Worm (Caenorhabditis elegans): ENCODE measurements around the gene mig-22.

The mig-22 gene

DNA sequence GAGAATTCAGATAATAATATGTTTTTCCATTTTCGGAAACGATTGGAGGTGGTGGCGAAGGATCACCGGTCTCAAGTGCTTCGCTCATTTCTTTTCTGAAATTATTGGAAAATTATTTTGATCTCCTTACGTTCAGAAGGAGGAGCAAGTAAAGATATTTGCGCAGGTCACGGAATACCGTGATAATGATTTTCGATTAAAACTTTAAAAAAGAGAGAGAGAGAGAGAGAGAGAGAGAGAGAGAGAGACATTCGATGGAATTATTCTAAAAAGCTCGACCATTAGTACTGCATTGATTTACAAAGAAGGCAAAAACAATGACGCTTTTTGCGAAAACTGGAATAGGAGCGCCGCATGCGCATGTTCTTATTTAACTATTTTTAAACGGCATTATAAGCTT is 25.1 kb upstream of the mig-22 start, which contains the start of gene ztf-1:
TSS of gene ztf-1 (minus strand) at position 101 of the 400 bp plus-strand sequence.
- TF ChIP-seq ceh-31 (tag; optimal IDR thresholded peaks at IDR 0.05) (no peak), ceh-48 (tag; optimal IDR thresholded peaks at IDR 0.05) (no peak), C08G9.2 (tag; optimal IDR thresholded peaks at IDR 0.05) (no peak), hlh-6 (tag; optimal IDR thresholded peaks at IDR 0.05) (no peak), ama-1 (optimal IDR thresholded peaks at IDR 0.05) (no peak), madf-2 (tag; optimal IDR thresholded peaks at IDR 0.05) (no peak), pha-4 (tag; optimal IDR thresholded peaks at IDR 0.05) (no peak), pag-3 (tag; optimal IDR thresholded peaks at IDR 0.05; ENCODE audit: borderline replicate concordance) (no peak), unc-3 (GFP tag; conservative IDR thresholded peaks at IDR 0.05) (no peak), unc-3 (tag; optimal IDR thresholded peaks at IDR 0.05) (no peak), zip-5 (tag; optimal IDR thresholded peaks at IDR 0.05) (no peak), eyg-1 (tag; optimal IDR thresholded peaks at IDR 0.05) (no peak), che-1 (tag; optimal IDR thresholded peaks at IDR 0.05) (no peak), T23F11.4 (GFP tag; optimal IDR thresholded peaks at IDR 0.05) (no peak), hlh-15 (tag; optimal IDR thresholded peaks at IDR 0.05) (no peak), Y22D7AL.16 (tag; optimal IDR thresholded peaks at IDR 0.05) (no peak), ztf-16 (tag; optimal IDR thresholded peaks at IDR 0.05) (no peak), tbx-2 (tag; optimal IDR thresholded peaks at IDR 0.05) (no peak), fkh-10 (GFP tag; optimal IDR thresholded peaks at IDR 0.05) (no peak)

DNA sequence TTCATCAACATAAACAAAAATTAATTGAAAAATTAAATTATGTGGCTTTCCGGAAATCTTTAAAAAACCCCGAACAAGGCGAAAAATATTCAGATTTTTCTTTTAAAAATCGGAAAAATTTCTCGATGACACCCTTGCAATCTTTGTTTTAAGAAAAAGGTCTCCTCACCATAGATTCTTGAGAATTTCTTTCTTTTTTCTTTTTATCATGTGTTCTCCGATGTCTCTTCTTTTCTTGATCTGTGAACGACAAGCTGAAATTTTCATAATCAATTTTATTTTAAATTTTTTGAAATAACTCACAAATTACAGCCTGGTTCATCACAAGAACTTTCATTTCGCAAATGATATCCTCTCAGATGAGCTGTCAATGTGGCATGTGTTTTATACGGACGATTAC is 24.1 kb upstream of the mig-22 start, which contains the start of the genes zfp-1 and F54F2.14:
TSS of gene zfp-1 (plus strand) at position 301 of the 400 bp plus-strand sequence.
TSS of gene F54F2.14 (plus strand) at position 312 of the 400 bp plus-strand sequence.
- TF ChIP-seq ttx-3 (tag; optimal IDR thresholded peaks at IDR 0.05) = no peak
- no peak for TF ChIP-seq pha-4 (tag; optimal IDR thresholded peaks at IDR 0.05)
- TF ChIP-seq Y22D7AL.16 (tag; optimal IDR thresholded peaks at IDR 0.05) = no peak
- no peak for TF ChIP-seq ceh-24 (tag; optimal IDR thresholded peaks at IDR 0.05)
- no peak for TF ChIP-seq dve-1 (tag; optimal IDR thresholded peaks at IDR 0.05)
- TF ChIP-seq ceh-31 (tag; optimal IDR thresholded peaks at IDR 0.05) = no peak

- TF ChIP-seq ceh-45 (GFP tag; IDR thresholded peaks at IDR 0.05) (no peak), unc-42 (tag; optimal IDR thresholded peaks at IDR 0.05) (peak; percentile 14), ceh-9 (tag; optimal IDR thresholded peaks at IDR 0.05) (no peak), sox-4 (tag; optimal IDR thresholded peaks at IDR 0.05) (no peak), ceh-14 (tag; optimal IDR thresholded peaks at IDR 0.05) (peak; percentile 17), hlh-30 (tag; optimal IDR thresholded peaks at IDR 0.05; ENCODE audit: insufficient read depth) (no peak), nhr-11 (tag; optimal IDR thresholded peaks at IDR 0.05) (no peak), hlh-15 (tag; optimal IDR thresholded peaks at IDR 0.05) (no peak), ceh-22 (tag; optimal IDR thresholded peaks at IDR 0.05) (no peak), ahr-1 (tag; optimal IDR thresholded peaks at IDR 0.05) (no peak), syd-9 (tag; optimal IDR thresholded peaks at IDR 0.05) (no peak), F13H6.1 (tag; optimal IDR thresholded peaks at IDR 0.05) (no peak), tbx-2 (tag; optimal IDR thresholded peaks at IDR 0.05) (peak; percentile 32), K09A11.1 (tag; optimal IDR thresholded peaks at IDR 0.05; ENCODE audit: insufficient read depth) (no peak), ceh-34 (tag; optimal IDR thresholded peaks at IDR 0.05) (no peak), rnt-1 (tag; optimal IDR thresholded peaks at IDR 0.05) (no peak), ceh-31 (tag; optimal IDR thresholded peaks at IDR 0.05) (peak; percentile 29), pha-4 (tag; optimal IDR thresholded peaks at IDR 0.05) (no peak), fkh-10 (GFP tag; optimal IDR thresholded peaks at IDR 0.05) (no peak), ets-4 (tag; optimal IDR thresholded peaks at IDR 0.05) (no peak), madf-2 (tag; optimal IDR thresholded peaks at IDR 0.05) (no peak), fkh-6 (tag; optimal IDR thresholded peaks at IDR 0.05) (no peak)
Observed at ce11 chrIII:8788690-8789089, 21.5 kb upstream of the mig-22 start.

ce11 chrIII:8786077-8786476 is 18.9 kb upstream of the mig-22 start, which contains the start of gene K02D10.8:
Gene K02D10.8, plus strand, starts transcription at chrIII:8786377.
- TF ChIP-seq ztf-16 (tag; optimal IDR thresholded peaks at IDR 0.05) (no peak), elt-4 (tag; optimal IDR thresholded peaks at IDR 0.05) (no peak), pat-9 (tag; optimal IDR thresholded peaks at IDR 0.05) (no peak), dmd-4 (tag; optimal IDR thresholded peaks at IDR 0.05; ENCODE audit: borderline replicate concordance) (no peak), hlh-30 (tag; optimal IDR thresholded peaks at IDR 0.05; ENCODE audit: insufficient read depth) (no peak), ceh-31 (tag; optimal IDR thresholded peaks at IDR 0.05) (no peak), tbx-7 (tag; optimal IDR thresholded peaks at IDR 0.05) (no peak), rnt-1 (tag; optimal IDR thresholded peaks at IDR 0.05) (no peak), pha-2 (tag; optimal IDR thresholded peaks at IDR 0.05) (no peak), che-1 (tag; optimal IDR thresholded peaks at IDR 0.05) (no peak)
